Fruit fly (Drosophila melanogaster) Kc167 (cell line): ENCODE data around the gene CG12236.

Source experiments
- h ChIP-seq: fragments of >200 bp; optimal IDR thresholded peaks from 3 replicates; lab custom pipeline; 2018; ENCODE audit warnings: missing external identifiers
- psq ChIP-seq: fragments of >200 bp; optimal IDR thresholded peaks from 2 replicates; lab custom pipeline; 2017; ENCODE audit warnings: missing external identifiers
- ttk ChIP-seq: sonication (Bioruptor generic); optimal IDR thresholded peaks from 2 replicates; lab custom pipeline; 2017; ENCODE audit warnings: missing external identifiers

- TF ChIP-seq psq (lab: Kevin White, UChicago) (no peak), h (no peak), ttk (lab: Kevin White, UChicago) (no peak)
Observed at dm6 chrX:5925793-5926418, 18.0 kb downstream of the CG12236 start.
